Worm (Caenorhabditis elegans): ENCODE measurements around the gene T03F6.3.

T03F6.3 gene

ce11 chrIII:13389078-13389477, at the start of gene T03F6.3:
Gene T03F6.3, plus strand, starts transcription at chrIII:13389395.
- TF ChIP-seq klf-2 (GFP tag; conservative IDR thresholded peaks at IDR 0.05) (no peak), flt-1 (GFP tag; IDR thresholded peaks at IDR 0.05) (no peak), tab-1 (GFP tag; IDR thresholded peaks at IDR 0.05) (no peak), ztf-23 (GFP tag; IDR thresholded peaks at IDR 0.05) (no peak), ref-1 (GFP tag; conservative IDR thresholded peaks at IDR 0.05) (no peak), med-1 (GFP tag; optimal IDR thresholded peaks at IDR 0.05; ENCODE audit: insufficient read depth) (no peak), ztf-29 (GFP tag; IDR thresholded peaks at IDR 0.05) (no peak), T22C8.4 (GFP tag; IDR thresholded peaks at IDR 0.05) (no peak), cog-1 (tag; optimal IDR thresholded peaks at IDR 0.05) (no peak)

- TF ChIP-seq tab-1 (GFP tag; IDR thresholded peaks at IDR 0.05) (no peak), med-1 (GFP tag; optimal IDR thresholded peaks at IDR 0.05; ENCODE audit: insufficient read depth) (no peak), flt-1 (GFP tag; IDR thresholded peaks at IDR 0.05) (no peak), ztf-29 (GFP tag; IDR thresholded peaks at IDR 0.05) (no peak), cog-1 (tag; optimal IDR thresholded peaks at IDR 0.05) (no peak), ztf-23 (GFP tag; IDR thresholded peaks at IDR 0.05) (no peak), klf-2 (GFP tag; conservative IDR thresholded peaks at IDR 0.05) (no peak), T22C8.4 (GFP tag; IDR thresholded peaks at IDR 0.05) (no peak), ref-1 (GFP tag; conservative IDR thresholded peaks at IDR 0.05) (no peak)
Observed at ce11 chrIII:13339672-13340071, 49.5 kb upstream of the T03F6.3 start, which contains the start of gene F53A2.3. Gene F53A2.3, minus strand, starts transcription at chrIII:13339772.

- TF ChIP-seq T22C8.4 (GFP tag; IDR thresholded peaks at IDR 0.05) (0 out of 2 replicates have a peak, but pooled peaks have one; percentile 10), klf-2 (GFP tag; conservative IDR thresholded peaks at IDR 0.05) (no peak), ztf-23 (GFP tag; IDR thresholded peaks at IDR 0.05) (0 out of 2 replicates have a peak, but pooled peaks have one; percentile 33)
Observed at ce11 chrIII:13340504-13341274, 48.5 kb upstream of the T03F6.3 start.

- TF ChIP-seq ref-1 (GFP tag; conservative IDR thresholded peaks at IDR 0.05) (no peak), T22C8.4 (GFP tag; IDR thresholded peaks at IDR 0.05) (no peak), tab-1 (GFP tag; IDR thresholded peaks at IDR 0.05) (no peak), cog-1 (tag; optimal IDR thresholded peaks at IDR 0.05) (no peak), klf-2 (GFP tag; conservative IDR thresholded peaks at IDR 0.05) (no peak), ztf-29 (GFP tag; IDR thresholded peaks at IDR 0.05) (no peak), med-1 (GFP tag; optimal IDR thresholded peaks at IDR 0.05; ENCODE audit: insufficient read depth) (no peak), flt-1 (GFP tag; IDR thresholded peaks at IDR 0.05) (no peak), ztf-23 (GFP tag; IDR thresholded peaks at IDR 0.05) (no peak)
Observed at ce11 chrIII:13341275-13341626, 47.9 kb upstream of the T03F6.3 start, which contains the start of gene nud-1. Gene nud-1, plus strand, starts transcription at chrIII:13341527.

ce11 chrIII:13342079-13342734, 47.0 kb upstream of the T03F6.3 start, which contains the start of gene dro-1:
Gene dro-1, plus strand, starts transcription at chrIII:13342684.
- TF ChIP-seq ztf-29 (GFP tag; IDR thresholded peaks at IDR 0.05): no peak
- no peak for TF ChIP-seq flt-1 (GFP tag; IDR thresholded peaks at IDR 0.05)
- no peak for TF ChIP-seq cog-1 (tag; optimal IDR thresholded peaks at IDR 0.05)
- TF ChIP-seq med-1 (GFP tag; optimal IDR thresholded peaks at IDR 0.05; ENCODE audit: insufficient read depth): no peak
- TF ChIP-seq klf-2 (GFP tag; conservative IDR thresholded peaks at IDR 0.05): no peak
- no peak for TF ChIP-seq T22C8.4 (GFP tag; IDR thresholded peaks at IDR 0.05)
- no peak for TF ChIP-seq tab-1 (GFP tag; IDR thresholded peaks at IDR 0.05)
- no peak for TF ChIP-seq ref-1 (GFP tag; conservative IDR thresholded peaks at IDR 0.05)
- TF ChIP-seq ztf-23 (GFP tag; IDR thresholded peaks at IDR 0.05): no peak

- TF ChIP-seq T22C8.4 (GFP tag; IDR thresholded peaks at IDR 0.05): no peak
- TF ChIP-seq ref-1 (GFP tag; conservative IDR thresholded peaks at IDR 0.05): no peak
- TF ChIP-seq ztf-23 (GFP tag; IDR thresholded peaks at IDR 0.05): no peak
- no peak for TF ChIP-seq med-1 (GFP tag; optimal IDR thresholded peaks at IDR 0.05; ENCODE audit: insufficient read depth)
- no peak for TF ChIP-seq ztf-29 (GFP tag; IDR thresholded peaks at IDR 0.05)
- no peak for TF ChIP-seq tab-1 (GFP tag; IDR thresholded peaks at IDR 0.05)
- no peak for TF ChIP-seq cog-1 (tag; optimal IDR thresholded peaks at IDR 0.05)
- TF ChIP-seq klf-2 (GFP tag; conservative IDR thresholded peaks at IDR 0.05): no peak
- TF ChIP-seq flt-1 (GFP tag; IDR thresholded peaks at IDR 0.05): no peak
Observed at ce11 chrIII:13343117-13343516, 46.1 kb upstream of the T03F6.3 start, which contains the start of gene ife-1. Gene ife-1, plus strand, starts transcription at chrIII:13343417.

- no peak for TF ChIP-seq tab-1 (GFP tag; IDR thresholded peaks at IDR 0.05)
- no peak for TF ChIP-seq klf-2 (GFP tag; conservative IDR thresholded peaks at IDR 0.05)
- TF ChIP-seq med-1 (GFP tag; optimal IDR thresholded peaks at IDR 0.05; ENCODE audit: insufficient read depth): no peak
- no peak for TF ChIP-seq flt-1 (GFP tag; IDR thresholded peaks at IDR 0.05)
- no peak for TF ChIP-seq cog-1 (tag; optimal IDR thresholded peaks at IDR 0.05)
- no peak for TF ChIP-seq T22C8.4 (GFP tag; IDR thresholded peaks at IDR 0.05)
- TF ChIP-seq ztf-29 (GFP tag; IDR thresholded peaks at IDR 0.05): no peak
- TF ChIP-seq ref-1 (GFP tag; conservative IDR thresholded peaks at IDR 0.05): no peak
- TF ChIP-seq ztf-23 (GFP tag; IDR thresholded peaks at IDR 0.05): no peak
Observed at ce11 chrIII:13343562-13344139, 45.5 kb upstream of the T03F6.3 start.

- TF ChIP-seq klf-2 (GFP tag; conservative IDR thresholded peaks at IDR 0.05) (no peak), ztf-23 (GFP tag; IDR thresholded peaks at IDR 0.05) (no peak), tab-1 (GFP tag; IDR thresholded peaks at IDR 0.05) (no peak), cog-1 (tag; optimal IDR thresholded peaks at IDR 0.05) (no peak), ref-1 (GFP tag; conservative IDR thresholded peaks at IDR 0.05) (no peak), ztf-29 (GFP tag; IDR thresholded peaks at IDR 0.05) (no peak), flt-1 (GFP tag; IDR thresholded peaks at IDR 0.05) (no peak), T22C8.4 (GFP tag; IDR thresholded peaks at IDR 0.05) (no peak), med-1 (GFP tag; optimal IDR thresholded peaks at IDR 0.05; ENCODE audit: insufficient read depth) (no peak)
Observed at ce11 chrIII:13344538-13345136, 44.6 kb upstream of the T03F6.3 start, which contains the start of gene acaa-2. Gene acaa-2, plus strand, starts transcription at chrIII:13344937.
